Worm (Caenorhabditis elegans) whole organism, L1 larva: ENCODE measurements around the gene lin-3.

Experiments used
- C04F5.9 ChIP-seq: sonication (generic microtip); optimal IDR thresholded peaks from 2 replicates; lab custom pipeline; 2016; ENCODE audit warnings: missing genetic modification characterization, missing compliant biosample characterization
- C16A3.4 ChIP-seq: fragments of 150-350 bp; optimal IDR thresholded peaks from 2 replicates; lab custom pipeline; 2014; ENCODE audit warnings: missing biosample characterization, missing genetic modification characterization
- F16B12.6 ChIP-seq: fragments of 150-350 bp; optimal IDR thresholded peaks from 2 replicates; lab custom pipeline; 2014; ENCODE audit warnings: missing biosample characterization, missing genetic modification characterization
- Y116A8C.19 ChIP-seq: sonication (generic microtip); optimal IDR thresholded peaks from 2 replicates; lab custom pipeline; 2016; ENCODE audit warnings: missing compliant biosample characterization, missing genetic modification characterization, borderline replicate concordance
- ceh-63 ChIP-seq: fragments of 200-800 bp; sonication (Bioruptor generic); optimal IDR thresholded peaks from 2 replicates; lab custom pipeline; 2018; ENCODE audit warnings: mild to moderate bottlenecking, missing genetic modification characterization, missing compliant biosample characterization
- ceh-8 ChIP-seq: fragments of 200-800 bp; sonication (Bioruptor generic); optimal IDR thresholded peaks from 2 replicates; lab custom pipeline; 2018; ENCODE audit warnings: mild to moderate bottlenecking, missing genetic modification characterization, moderate library complexity, missing compliant biosample characterization
- ceh-82 ChIP-seq, 3 experiments: fragments of 150-350 bp in 1 of 3; sonication (generic microtip) in 2 of 3; optimal IDR thresholded peaks; 2 replicates each; lab custom pipeline; 2014 to 2017; ENCODE audit warnings: missing biosample characterization in 3 of 3, missing genetic modification characterization in 3 of 3
- ces-1 ChIP-seq: fragments of 150-350 bp; optimal IDR thresholded peaks from 2 replicates; lab custom pipeline; 2014; ENCODE audit warnings: missing biosample characterization, missing genetic modification reagents, missing genetic modification characterization
- efl-1 ChIP-seq, 4 experiments: fragments of 150-350 bp; optimal IDR thresholded peaks in 3 of 4; peaks in 1 of 4; 1 replicate in 1 of 4; 2 replicates in 3 of 4; lab custom pipeline; 2014; ENCODE audit warnings: missing biosample characterization in 2 of 4, missing genetic modification characterization in 2 of 4, missing genetic modification reagents in 2 of 4
- elt-2 ChIP-seq: sonication (generic microtip); optimal IDR thresholded peaks from 2 replicates; lab custom pipeline; 2016; ENCODE audit warnings: missing genetic modification characterization, mild to moderate bottlenecking, inconsistent platforms, missing compliant biosample characterization, missing genetic modification reagents
- elt-3 ChIP-seq, 6 experiments: fragments of 150-350 bp in 1 of 6; sonication (generic microtip); optimal IDR thresholded peaks; 2 replicates each; lab custom pipeline; 2017 to 2018; ENCODE audit warnings: missing biosample characterization in 6 of 6, missing genetic modification characterization in 6 of 6, inconsistent platforms in 1 of 6
- fkh-10 ChIP-seq: sonication (generic microtip); optimal IDR thresholded peaks from 2 replicates; lab custom pipeline; 2017; ENCODE audit warnings: missing biosample characterization, missing genetic modification reagents, missing genetic modification characterization
- fkh-8 ChIP-seq: sonication (generic microtip); optimal IDR thresholded peaks from 2 replicates; lab custom pipeline; 2016; ENCODE audit warnings: mild to moderate bottlenecking, missing genetic modification characterization, missing compliant biosample characterization
- hlh-4 ChIP-seq: sonication (generic microtip); optimal IDR thresholded peaks from 2 replicates; lab custom pipeline; 2016; ENCODE audit warnings: mild to moderate bottlenecking, missing genetic modification characterization, missing compliant biosample characterization
- irx-1 ChIP-seq: sonication (generic microtip); optimal IDR thresholded peaks from 2 replicates; lab custom pipeline; 2016; ENCODE audit warnings: missing genetic modification characterization, missing compliant biosample characterization
- isw-1 ChIP-seq: fragments of 200-800 bp; sonication (Bioruptor generic); IDR thresholded peaks from 2 replicates; pipeline ENCODE4 v1.3.6; 2022; ENCODE audit warnings: missing genetic modification characterization, missing compliant biosample characterization
- jun-1 ChIP-seq: fragments of 150-350 bp; optimal IDR thresholded peaks from 2 replicates; lab custom pipeline; 2014; ENCODE audit warnings: missing biosample characterization, missing genetic modification reagents, missing genetic modification characterization
- lin-13 ChIP-seq: fragments of 150-350 bp; optimal IDR thresholded peaks from 2 replicates; lab custom pipeline; 2014; ENCODE audit warnings: missing biosample characterization, missing genetic modification reagents, missing genetic modification characterization
- lin-35 ChIP-seq, 2 experiments: fragments of 150-350 bp; optimal IDR thresholded peaks; 2 replicates each; lab custom pipeline; 2014; ENCODE audit warnings: missing biosample characterization in 2 of 2, missing genetic modification characterization in 2 of 2, missing genetic modification reagents in 2 of 2
- lin-39 ChIP-seq: fragments of 150-350 bp; optimal IDR thresholded peaks from 2 replicates; lab custom pipeline; 2014; ENCODE audit warnings: missing biosample characterization, missing genetic modification reagents, missing genetic modification characterization
- lsy-2 ChIP-seq, 2 experiments: fragments of 150-350 bp; optimal IDR thresholded peaks; 2 replicates each; lab custom pipeline; 2014; ENCODE audit warnings: missing biosample characterization in 2 of 2, missing genetic modification characterization in 2 of 2
- mab-9 ChIP-seq: fragments of 200-800 bp; sonication (Bioruptor generic); IDR thresholded peaks from 2 replicates; pipeline ENCODE4 v1.3.6; 2022; ENCODE audit warnings: missing genetic modification reagents, missing genetic modification characterization, missing compliant biosample characterization
- mep-1 ChIP-seq: fragments of 150-350 bp; optimal IDR thresholded peaks from 2 replicates; lab custom pipeline; 2014; ENCODE audit warnings: missing biosample characterization, missing genetic modification characterization
- nhr-19 ChIP-seq: fragments of 200-800 bp; sonication (Bioruptor generic); conservative IDR thresholded peaks from 2 replicates; pipeline ENCODE4 v1.3.6; 2022; ENCODE audit warnings: missing genetic modification characterization, missing compliant biosample characterization
- nhr-20 ChIP-seq: sonication (generic microtip); optimal IDR thresholded peaks from 2 replicates; lab custom pipeline; 2016; ENCODE audit warnings: mild to moderate bottlenecking, missing genetic modification characterization, missing compliant biosample characterization
- nhr-237 ChIP-seq: fragments of 150-350 bp; optimal IDR thresholded peaks from 2 replicates; lab custom pipeline; 2014; ENCODE audit warnings: missing biosample characterization, missing genetic modification characterization
- nhr-28 ChIP-seq: fragments of 150-350 bp; optimal IDR thresholded peaks from 2 replicates; lab custom pipeline; 2014; ENCODE audit warnings: missing biosample characterization, missing genetic modification characterization
- nhr-71 ChIP-seq: sonication (generic microtip); optimal IDR thresholded peaks from 2 replicates; lab custom pipeline; 2016; ENCODE audit warnings: mild to moderate bottlenecking, missing genetic modification characterization, moderate library complexity, missing compliant biosample characterization
- nhr-77 ChIP-seq: fragments of 150-350 bp; optimal IDR thresholded peaks from 2 replicates; lab custom pipeline; 2014; ENCODE audit warnings: missing biosample characterization, missing genetic modification characterization
- nhr-84 ChIP-seq: sonication (generic microtip); optimal IDR thresholded peaks from 2 replicates; lab custom pipeline; 2017; ENCODE audit warnings: missing biosample characterization, missing genetic modification characterization
- nhr-90 ChIP-seq: sonication (generic microtip); optimal IDR thresholded peaks from 2 replicates; lab custom pipeline; 2016; ENCODE audit warnings: mild to moderate bottlenecking, missing genetic modification characterization, missing compliant biosample characterization; ENCODE audit not compliant: poor library complexity
- pag-3 ChIP-seq: sonication (generic microtip); optimal IDR thresholded peaks from 2 replicates; lab custom pipeline; 2017; ENCODE audit warnings: missing genetic modification characterization, mild to moderate bottlenecking, missing compliant biosample characterization, antibody characterized with exemption, borderline replicate concordance; ENCODE audit not compliant: insufficient read depth
- pax-3 ChIP-seq: fragments of 200-800 bp; sonication (Bioruptor generic); optimal IDR thresholded peaks from 2 replicates; lab custom pipeline; 2018; ENCODE audit warnings: mild to moderate bottlenecking, missing genetic modification characterization, moderate library complexity, missing compliant biosample characterization
- pqm-1 ChIP-seq: sonication (generic microtip); optimal IDR thresholded peaks from 3 replicates; lab custom pipeline; 2017; ENCODE audit warnings: missing biosample characterization, missing genetic modification characterization
- skn-1 ChIP-seq: fragments of 150-350 bp; optimal IDR thresholded peaks from 2 replicates; lab custom pipeline; 2014; ENCODE audit warnings: missing biosample characterization, missing genetic modification characterization
- snpc-4 ChIP-seq: fragments of 150-350 bp; optimal IDR thresholded peaks from 2 replicates; lab custom pipeline; 2014; ENCODE audit warnings: missing biosample characterization, missing genetic modification characterization
- sptf-1 ChIP-seq: fragments of 150-350 bp; optimal IDR thresholded peaks from 2 replicates; lab custom pipeline; 2014; ENCODE audit warnings: missing biosample characterization, missing genetic modification characterization
- tbx-2 ChIP-seq: sonication (generic microtip); optimal IDR thresholded peaks from 2 replicates; lab custom pipeline; 2016; ENCODE audit warnings: missing genetic modification characterization, missing compliant biosample characterization
- tlp-1 ChIP-seq: fragments of 150-350 bp; optimal IDR thresholded peaks from 2 replicates; lab custom pipeline; 2014; ENCODE audit warnings: missing biosample characterization, missing genetic modification characterization
- unc-130 ChIP-seq: fragments of 150-350 bp; optimal IDR thresholded peaks from 2 replicates; lab custom pipeline; 2017; ENCODE audit warnings: missing biosample characterization, missing genetic modification characterization, inconsistent platforms
- unc-62 ChIP-seq: fragments of 150-350 bp; optimal IDR thresholded peaks from 2 replicates; lab custom pipeline; 2014; ENCODE audit warnings: missing biosample characterization, missing genetic modification reagents, missing genetic modification characterization
- unc-86 ChIP-seq: sonication (generic microtip); optimal IDR thresholded peaks from 2 replicates; lab custom pipeline; 2016; ENCODE audit warnings: missing genetic modification characterization, missing compliant biosample characterization
- zag-1 ChIP-seq: fragments of 150-350 bp; optimal IDR thresholded peaks from 2 replicates; lab custom pipeline; 2014; ENCODE audit warnings: missing biosample characterization, missing genetic modification characterization
- ztf-4 ChIP-seq: fragments of 150-350 bp; optimal IDR thresholded peaks from 2 replicates; lab custom pipeline; 2014; ENCODE audit warnings: missing biosample characterization, missing genetic modification characterization

Gene lin-3

DNA sequence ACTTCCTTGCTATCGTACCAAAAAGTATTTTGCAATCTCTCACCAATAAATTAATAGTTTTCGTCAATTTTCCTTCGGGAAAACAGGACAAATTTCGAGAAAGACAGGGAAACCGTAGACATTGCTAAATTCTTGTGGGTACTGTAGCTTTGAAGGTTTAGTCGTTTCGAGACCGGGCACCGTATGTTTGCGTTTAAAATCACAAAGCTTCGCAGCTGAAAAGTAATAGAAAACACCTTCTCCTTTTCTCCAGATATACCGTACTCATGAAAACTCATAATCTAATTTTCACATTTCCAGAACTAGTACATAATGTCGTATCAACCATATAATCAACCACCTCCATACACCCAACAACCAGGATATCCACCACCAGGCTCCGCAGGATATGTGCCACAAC lies 45.1 kb upstream of the lin-3 start, which contains the start of gene F13H10.6 (continued):
- TF ChIP-seq zag-1: no peak
- no peak for TF ChIP-seq lsy-2 (tag; optimal IDR thresholded peaks at IDR 0.05; lab: Kevin White, UChicago)

DNA sequence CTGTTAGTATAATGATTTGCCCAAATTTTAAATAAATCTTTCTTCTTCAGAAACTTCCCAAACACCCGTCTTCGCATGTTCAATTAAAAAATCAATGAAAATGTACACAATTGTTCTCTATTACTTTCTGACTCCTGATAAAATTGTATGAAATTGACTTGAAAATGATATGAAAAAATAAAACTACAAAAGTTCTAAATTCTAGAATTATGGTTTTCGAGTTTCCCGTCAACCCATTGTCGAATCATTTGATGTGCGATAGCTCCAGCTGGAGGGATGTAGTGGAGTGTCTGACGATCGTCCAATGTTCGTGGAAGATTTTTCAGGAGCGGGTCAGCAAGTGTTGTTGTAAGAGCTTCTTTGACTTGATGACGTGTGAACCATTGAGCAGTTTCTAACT lies 44.2 kb upstream of the lin-3 start:
- TF ChIP-seq lin-39 (tag; lab: Kevin White, UChicago): no peak
- TF ChIP-seq nhr-20 (tag; lab: Kevin White, UChicago): no peak
- no peak for TF ChIP-seq fkh-10 (GFP tag; lab: Kevin White, UChicago)
- TF ChIP-seq Y116A8C.19 (tag; lab: Kevin White, UChicago): no peak
- no peak for TF ChIP-seq isw-1
- no peak for TF ChIP-seq ceh-82 (tag; optimal IDR thresholded peaks at IDR 0.05; lab: Kevin White, UChicago)
- TF ChIP-seq tbx-2 (tag; lab: Kevin White, UChicago): no peak
- TF ChIP-seq pag-3 (tag; lab: Kevin White, UChicago): no peak
- no peak for TF ChIP-seq mep-1
- no peak for TF ChIP-seq irx-1 (tag; lab: Kevin White, UChicago)
- TF ChIP-seq lin-35 (GFP tag; optimal IDR thresholded peaks at IDR 0.05; lab: Kevin White, UChicago): no peak
- no peak for TF ChIP-seq unc-62 (GFP tag; lab: Kevin White, UChicago)

DNA sequence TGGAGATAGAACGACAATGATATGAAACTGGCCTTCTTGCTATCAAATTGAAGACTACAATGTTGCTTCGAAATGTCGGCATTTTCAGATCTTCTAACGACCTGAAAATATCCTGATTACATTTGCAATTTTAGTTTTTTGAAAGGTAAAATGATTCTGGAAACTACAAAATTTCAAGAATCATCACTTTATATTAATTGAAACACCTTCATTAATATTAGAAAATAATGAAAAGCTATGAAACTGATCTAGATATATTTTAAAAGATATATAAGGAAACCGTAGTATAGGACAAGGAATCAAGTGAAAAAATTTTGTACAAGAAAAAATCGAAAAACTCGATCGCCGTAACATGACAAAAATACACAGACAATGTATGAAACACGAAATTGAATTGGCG lies 42.2 kb upstream of the lin-3 start, which contains the start of gene ndx-9:
Gene ndx-9 (minus strand): TSS at position 101 of the 400 bp plus-strand sequence.
- TF ChIP-seq jun-1 (tag; lab: Kevin White, UChicago) (no peak), nhr-237 (tag; lab: Kevin White, UChicago) (no peak), fkh-10 (GFP tag; lab: Kevin White, UChicago) (no peak), nhr-77 (tag; lab: Kevin White, UChicago) (no peak), nhr-90 (tag; lab: Kevin White, UChicago) (no peak), sptf-1 (tag; lab: Kevin White, UChicago) (no peak), irx-1 (tag; lab: Kevin White, UChicago) (no peak), nhr-71 (tag; lab: Kevin White, UChicago) (no peak), nhr-84 (tag; lab: Kevin White, UChicago) (no peak), isw-1 (no peak), C16A3.4 (tag; lab: Kevin White, UChicago) (no peak), ceh-8 (no peak), fkh-8 (tag; lab: Kevin White, UChicago) (no peak), ztf-4 (tag; lab: Kevin White, UChicago) (no peak), snpc-4 (tag; lab: Kevin White, UChicago) (no peak), unc-86 (no peak), ces-1 (GFP tag; lab: Kevin White, UChicago) (no peak), elt-3 (tag; optimal IDR thresholded peaks at IDR 0.05; lab: Kevin White, UChicago) (no peak), tlp-1 (tag; lab: Kevin White, UChicago) (no peak), pqm-1 (tag; lab: Kevin White, UChicago) (no peak)

ce11 chrIV:11015881-11016280 lies 38.2 kb upstream of the lin-3 start, which contains the start of gene F13H10.3:
Gene F13H10.3, minus strand, starts transcription at chrIV:11015953.
- TF ChIP-seq nhr-71 (tag; lab: Kevin White, UChicago): no peak
- peak; percentile 8 for TF ChIP-seq nhr-90 (tag; lab: Kevin White, UChicago)
- no peak for TF ChIP-seq lin-13 (GFP tag; lab: Kevin White, UChicago)
- no peak for TF ChIP-seq ceh-63 (GFP tag; lab: Kevin White, UChicago)
- no peak for TF ChIP-seq mab-9 (GFP tag; lab: Robert Waterston, UW)
- TF ChIP-seq pax-3 (tag; lab: Kevin White, UChicago): no peak
- TF ChIP-seq hlh-4 (tag; lab: Kevin White, UChicago): no peak
- no peak for TF ChIP-seq pag-3 (tag; lab: Kevin White, UChicago)
- no peak for TF ChIP-seq C04F5.9 (tag; lab: Kevin White, UChicago)
- TF ChIP-seq ces-1 (GFP tag; lab: Kevin White, UChicago): no peak
- no peak for TF ChIP-seq unc-130 (tag; lab: Kevin White, UChicago)
- peak; percentile 54 for TF ChIP-seq elt-2 (tag; lab: Kevin White, UChicago)
- no peak for TF ChIP-seq F16B12.6 (tag; lab: Kevin White, UChicago)
- TF ChIP-seq efl-1 (optimal IDR thresholded peaks at IDR 0.05; lab: Kevin White, UChicago): no peak
- TF ChIP-seq efl-1 (GFP tag; optimal IDR thresholded peaks at IDR 0.05 in 1 of 2; lab: Kevin White, UChicago): peak in 1 of 2 experiments; percentile 27
- TF ChIP-seq pqm-1 (tag; lab: Kevin White, UChicago): peak; percentile 19
- peak in 1 of 2 experiments; percentile 53 for TF ChIP-seq lin-35 (GFP tag; optimal IDR thresholded peaks at IDR 0.05; lab: Kevin White, UChicago)
- TF ChIP-seq ceh-8: no peak
- no peak for TF ChIP-seq skn-1 (tag; lab: Kevin White, UChicago)
- no peak for TF ChIP-seq nhr-19
- TF ChIP-seq nhr-28 (tag; lab: Kevin White, UChicago): no peak
- TF ChIP-seq lin-39 (tag; lab: Kevin White, UChicago): no peak
- TF ChIP-seq ceh-82 (tag; optimal IDR thresholded peaks at IDR 0.05; lab: Kevin White, UChicago): no peak
